Fruit fly (Drosophila melanogaster): ENCODE results near the gene CG13607.

Gene CG13607

DNA sequence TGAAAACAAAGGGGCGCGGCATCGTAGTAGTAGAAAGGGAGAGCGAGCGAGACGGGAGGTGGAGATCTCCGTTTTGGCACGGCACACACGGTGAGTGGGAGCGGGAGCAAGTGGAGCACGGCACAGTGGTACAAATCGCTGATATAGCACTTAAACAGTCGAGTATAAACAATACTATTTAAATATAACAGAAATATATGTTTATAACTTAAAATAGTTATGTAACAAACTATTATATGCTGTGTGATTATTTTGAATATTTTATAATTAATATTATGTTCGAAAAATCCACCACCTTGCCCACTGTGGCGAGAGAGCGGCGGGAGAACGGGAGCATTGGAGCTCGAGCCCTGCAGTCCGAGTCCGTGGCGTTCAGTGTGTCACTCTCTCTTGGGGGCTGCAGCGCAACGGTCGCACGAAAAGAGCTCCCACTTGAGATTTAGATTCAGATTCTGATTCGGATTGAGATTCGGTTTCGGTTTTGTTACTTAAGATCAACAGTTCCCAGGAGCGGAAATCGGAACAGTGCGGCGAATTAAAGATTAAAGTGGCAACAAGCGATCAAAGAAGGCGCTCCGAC is 25.0 kb upstream of the CG13607 start, which contains the start of gene Kal1 (continued):
- TF ChIP-seq salm (tag; optimal IDR thresholded peaks at IDR 0.05) (peak; percentile 94), bab2 (GFP tag; optimal IDR thresholded peaks at IDR 0.05) (peak; percentile 24), CG3163 (GFP tag; optimal IDR thresholded peaks at IDR 0.05) (no peak), CG15269 (tag; optimal IDR thresholded peaks at IDR 0.05) (peak; percentile 93), cwo (GFP tag; optimal IDR thresholded peaks at IDR 0.05) (peak; percentile 82), pros (GFP tag; optimal IDR thresholded peaks at IDR 0.05) (no peak), z (GFP tag; IDR thresholded peaks at IDR 0.05) (peak; percentile 60; the same call in 2 of the 3 replicates), CG18619 (GFP tag; optimal IDR thresholded peaks at IDR 0.05) (peak; percentile 81), CG3847 (GFP tag; IDR thresholded peaks at IDR 0.05) (peak; percentile 87), Hey (tag; optimal IDR thresholded peaks at IDR 0.05) (no peak), CG13123 (GFP tag; optimal IDR thresholded peaks at IDR 0.05) (peak; percentile 72), CG13894 (tag; optimal IDR thresholded peaks at IDR 0.05) (no peak), Oli (tag; optimal IDR thresholded peaks at IDR 0.05) (peak; percentile 95), CG17568 (GFP tag; optimal IDR thresholded peaks at IDR 0.05) (peak; percentile 89), Xrp1 (GFP tag; IDR thresholded peaks at IDR 0.05) (peak; percentile 97), Scr (GFP tag; IDR thresholded peaks at IDR 0.05; ENCODE audit: partially characterized antibody) (no peak), E2f2 (GFP tag; IDR thresholded peaks at IDR 0.05) (peak; percentile 78), gfzf (GFP tag; optimal IDR thresholded peaks at IDR 0.05) (no peak), YL-1 (GFP tag; optimal IDR thresholded peaks at IDR 0.05) (peak; percentile 61), sob (GFP tag; IDR thresholded peaks at IDR 0.05) (peak; percentile 90), CG11093 (GFP tag; IDR thresholded peaks at IDR 0.05) (peak; percentile 84), CG14050 (GFP tag; IDR thresholded peaks at IDR 0.05) (peak; percentile 91), sens (GFP tag) (peak; percentile 96), Adf1 (GFP tag; IDR thresholded peaks at IDR 0.05) (peak; percentile 39), CG7372 (GFP tag; IDR thresholded peaks at IDR 0.05) (peak; percentile 73), run (tag; optimal IDR thresholded peaks at IDR 0.05) (peak; percentile 91), grau (tag; optimal IDR thresholded peaks at IDR 0.05) (peak; percentile 92), ara (GFP tag; IDR thresholded peaks at IDR 0.05) (peak; percentile 92), fu2 (GFP tag; optimal IDR thresholded peaks at IDR 0.05) (no peak), stwl (tag; optimal IDR thresholded peaks at IDR 0.05) (peak; percentile 32), ash1 (GFP tag; optimal IDR thresholded peaks at IDR 0.05) (no peak), Optix (GFP tag; IDR thresholded peaks at IDR 0.05) (peak; percentile 90), CG12236 (GFP tag; optimal IDR thresholded peaks at IDR 0.05) (no peak), emc (GFP tag; optimal IDR thresholded peaks at IDR 0.05) (no peak), CG9876 (GFP tag; optimal IDR thresholded peaks at IDR 0.05) (no peak), Nf-YA (GFP tag; IDR thresholded peaks at IDR 0.05) (peak; percentile 84), row (GFP tag; IDR thresholded peaks at IDR 0.05) (peak; percentile 97), CG7556 (GFP tag; optimal IDR thresholded peaks at IDR 0.05) (peak; percentile 94), ranshi (GFP tag; IDR thresholded peaks at IDR 0.05) (peak; percentile 90), CG18011 (GFP tag; optimal IDR thresholded peaks at IDR 0.05) (peak; percentile 55), zfh2 (GFP tag; optimal IDR thresholded peaks at IDR 0.05) (no peak), abd-A (tag; optimal IDR thresholded peaks at IDR 0.05) (no peak), CG43689 (GFP tag; IDR thresholded peaks at IDR 0.05) (peak; percentile 87), CG30020 (tag; optimal IDR thresholded peaks at IDR 0.05) (peak; percentile 64), Bteb2 (GFP tag; optimal IDR thresholded peaks at IDR 0.05) (no peak), tio (GFP tag; optimal IDR thresholded peaks at IDR 0.05) (peak; percentile 80), bsh (GFP tag; optimal IDR thresholded peaks at IDR 0.05) (peak; percentile 98), Nf-YC (tag; optimal IDR thresholded peaks at IDR 0.05) (peak; percentile 67), CG13287 (GFP tag; IDR thresholded peaks at IDR 0.05; ENCODE audit: partially characterized antibody) (peak; percentile 23; the same call in 1 of the 2 replicates), CG34422 (GFP tag; IDR thresholded peaks at IDR 0.05) (peak; percentile 90), pho (GFP tag; optimal IDR thresholded peaks at IDR 0.05) (no peak)
